Fruit fly (Drosophila melanogaster) whole organism, embryonic: ENCODE results near the gene Cdc42.

Source experiments
- ATbp ChIP-seq: fragments of 200-800 bp; sonication (Bioruptor generic); optimal IDR thresholded peaks from 2 replicates; lab custom pipeline; 2017; ENCODE audit warnings: missing biosample characterization, mild to moderate bottlenecking, missing genetic modification characterization, missing genetic modification reagents
- BEAF-32 ChIP-seq: fragments of 200-800 bp; sonication (Bioruptor generic); optimal IDR thresholded peaks from 3 replicates; lab custom pipeline; 2017; ENCODE audit warnings: missing biosample characterization, missing genetic modification characterization, mild to moderate bottlenecking, moderate library complexity, missing genetic modification reagents
- Blimp-1 ChIP-seq: fragments of 200-800 bp; sonication (Bioruptor generic); optimal IDR thresholded peaks from 3 replicates; lab custom pipeline; 2018; ENCODE audit warnings: missing biosample characterization, missing genetic modification characterization, mild to moderate bottlenecking, moderate library complexity, missing genetic modification reagents
- CG11456 ChIP-seq: fragments of 200-800 bp; sonication (Bioruptor generic); IDR thresholded peaks from 3 replicates; pipeline ENCODE4 v1.3.6; 2022; ENCODE audit warnings: missing biosample characterization, missing genetic modification characterization
- CG11560 ChIP-seq: fragments of 200-800 bp; sonication (Bioruptor generic); IDR thresholded peaks from 3 replicates; pipeline ENCODE4 v1.3.6; 2022; ENCODE audit warnings: missing biosample characterization, missing genetic modification characterization
- CG1233 ChIP-seq: fragments of 200-800 bp; sonication (Bioruptor generic); optimal IDR thresholded peaks from 4 replicates; lab custom pipeline; 2018; ENCODE audit warnings: missing biosample characterization, mild to moderate bottlenecking, missing genetic modification characterization
- CG12659 ChIP-seq: fragments of 200-800 bp; sonication (Bioruptor generic); optimal IDR thresholded peaks from 3 replicates; lab custom pipeline; 2017; ENCODE audit warnings: mild to moderate bottlenecking, missing biosample characterization, missing genetic modification reagents, missing genetic modification characterization
- CG13123 ChIP-seq: fragments of 200-800 bp; sonication (Bioruptor generic); optimal IDR thresholded peaks from 2 replicates; lab custom pipeline; 2016; ENCODE audit warnings: missing biosample characterization, missing genetic modification characterization
- CG13287 ChIP-seq: fragments of 200-800 bp; sonication (Bioruptor generic); IDR thresholded peaks from 2 replicates; pipeline ENCODE4 v1.3.6; 2022; ENCODE audit warnings: missing biosample characterization, missing genetic modification characterization; ENCODE audit not compliant: partially characterized antibody
- CG14014 ChIP-seq: fragments of 200-800 bp; sonication (Bioruptor generic); IDR thresholded peaks from 2 replicates; pipeline ENCODE4 v1.3.6; 2022; ENCODE audit warnings: missing biosample characterization, missing genetic modification characterization
- CG14050 ChIP-seq: fragments of 200-800 bp; sonication (Bioruptor generic); IDR thresholded peaks from 3 replicates; pipeline ENCODE4 v1.3.6; 2022; ENCODE audit warnings: missing biosample characterization, missing genetic modification characterization
- CG18011 ChIP-seq: fragments of 200-800 bp; sonication (Bioruptor generic); optimal IDR thresholded peaks from 2 replicates; lab custom pipeline; 2017; ENCODE audit warnings: missing biosample characterization, missing genetic modification characterization, mild to moderate bottlenecking, moderate library complexity, missing genotype
- CG2202 ChIP-seq: fragments of 200-800 bp; sonication (Bioruptor generic); optimal IDR thresholded peaks from 2 replicates; lab custom pipeline; 2018; ENCODE audit warnings: missing biosample characterization, mild to moderate bottlenecking, missing genetic modification characterization
- CG2875 ChIP-seq: fragments of 200-800 bp; sonication (Bioruptor generic); optimal IDR thresholded peaks from 2 replicates; lab custom pipeline; 2017; ENCODE audit warnings: missing biosample characterization, mild to moderate bottlenecking, missing genetic modification characterization, missing genetic modification reagents
- CG4617 ChIP-seq: fragments of 200-800 bp; sonication (Bioruptor generic); optimal IDR thresholded peaks from 3 replicates; lab custom pipeline; 2016; ENCODE audit warnings: missing biosample characterization, missing genetic modification characterization, borderline replicate concordance
- CG6654 ChIP-seq: fragments of 200-800 bp; sonication (Bioruptor generic); optimal IDR thresholded peaks from 2 replicates; lab custom pipeline; 2017; ENCODE audit warnings: missing biosample characterization, mild to moderate bottlenecking, missing genetic modification characterization
- CG7357 ChIP-seq: fragments of 200-800 bp; sonication (Bioruptor generic); IDR thresholded peaks from 3 replicates; pipeline ENCODE4 v1.3.6; 2022; ENCODE audit warnings: missing biosample characterization, missing genetic modification characterization
- CG8924 ChIP-seq: fragments of 200-800 bp; optimal IDR thresholded peaks from 3 replicates; lab custom pipeline; 2019; ENCODE audit warnings: missing biosample characterization, mild to moderate bottlenecking, missing genetic modification characterization, moderate library complexity
- CG9797 ChIP-seq: fragments of 200-800 bp; sonication (Bioruptor generic); optimal IDR thresholded peaks from 3 replicates; lab custom pipeline; 2018; ENCODE audit warnings: missing biosample characterization, mild to moderate bottlenecking, missing genetic modification characterization
- E2f2 ChIP-seq: fragments of 200-800 bp; sonication (Bioruptor generic); IDR thresholded peaks from 2 replicates; pipeline ENCODE4 v1.3.6; 2022; ENCODE audit warnings: missing biosample characterization, missing genetic modification characterization
- Gsc ChIP-seq: fragments of 200-800 bp; sonication (Bioruptor generic); IDR thresholded peaks from 2 replicates; pipeline ENCODE4 v1.3.6; 2022; ENCODE audit warnings: missing biosample characterization, missing genetic modification characterization
- HHEX ChIP-seq: fragments of 200-800 bp; sonication (Bioruptor generic); optimal IDR thresholded peaks from 3 replicates; lab custom pipeline; 2017; ENCODE audit warnings: missing biosample characterization, mild to moderate bottlenecking, missing genetic modification characterization, missing genetic modification reagents
- Kr ChIP-seq: fragments of 200-800 bp; sonication (Bioruptor generic); optimal IDR thresholded peaks from 2 replicates; lab custom pipeline; 2017; ENCODE audit warnings: missing biosample characterization, mild to moderate bottlenecking, missing genetic modification characterization
- MBD-R2 ChIP-seq: fragments of 200-800 bp; sonication (Bioruptor generic); IDR thresholded peaks from 2 replicates; pipeline ENCODE4 v1.3.6; 2022; ENCODE audit warnings: missing biosample characterization, missing genetic modification characterization
- Ptx1 ChIP-seq: fragments of 200-800 bp; sonication (Bioruptor generic); IDR thresholded peaks from 2 replicates; pipeline ENCODE4 v1.3.6; 2022; ENCODE audit warnings: missing biosample characterization, missing genetic modification characterization
- Sry-β ChIP-seq: fragments of 200-800 bp; sonication (Bioruptor generic); optimal IDR thresholded peaks from 2 replicates; lab custom pipeline; 2018; ENCODE audit warnings: missing biosample characterization, mild to moderate bottlenecking, missing genetic modification characterization, moderate library complexity
- Ssrp ChIP-seq: fragments of 200-800 bp; sonication (Bioruptor generic); optimal IDR thresholded peaks from 2 replicates; lab custom pipeline; 2018; ENCODE audit warnings: missing biosample characterization, mild to moderate bottlenecking, missing genetic modification characterization, moderate library complexity
- Tbp ChIP-seq: fragments of >200 bp; optimal IDR thresholded peaks from 2 replicates; lab custom pipeline; 2018; ENCODE audit warnings: missing biosample characterization, missing genetic modification characterization
- Xbp1 ChIP-seq: fragments of 200-800 bp; sonication (Bioruptor generic); optimal IDR thresholded peaks from 3 replicates; lab custom pipeline; 2016; ENCODE audit warnings: missing biosample characterization, mild to moderate bottlenecking, missing genetic modification characterization
- ash1 ChIP-seq: fragments of 200-800 bp; sonication (Bioruptor generic); optimal IDR thresholded peaks from 2 replicates; lab custom pipeline; 2018; ENCODE audit warnings: missing biosample characterization, mild to moderate bottlenecking, missing genetic modification characterization
- bbx ChIP-seq: fragments of 200-800 bp; sonication (Bioruptor generic); IDR thresholded peaks from 2 replicates; pipeline ENCODE4 v1.3.6; 2022; ENCODE audit warnings: missing biosample characterization, missing genetic modification characterization; ENCODE audit not compliant: partially characterized antibody
- chinmo ChIP-seq: fragments of 200-800 bp; sonication (Bioruptor generic); IDR thresholded peaks from 4 replicates; pipeline ENCODE4 v1.3.6; 2022; ENCODE audit warnings: missing biosample characterization, missing genetic modification characterization; ENCODE audit not compliant: partially characterized antibody
- crp ChIP-seq, 2 experiments: fragments of 200-800 bp; sonication (Bioruptor generic); optimal IDR thresholded peaks; 2 replicates in 1 of 2; 3 replicates in 1 of 2; lab custom pipeline; 2017; ENCODE audit warnings: missing biosample characterization in 2 of 2, missing genetic modification characterization in 2 of 2, mild to moderate bottlenecking in 1 of 2, moderate library complexity in 1 of 2
- ewg ChIP-seq: fragments of 200-800 bp; sonication (Bioruptor generic); optimal IDR thresholded peaks from 3 replicates; lab custom pipeline; 2017; ENCODE audit warnings: mild to moderate bottlenecking, missing biosample characterization, missing genetic modification reagents, missing genetic modification characterization
- lab ChIP-seq: fragments of 200-800 bp; sonication (Bioruptor generic); optimal IDR thresholded peaks from 3 replicates; lab custom pipeline; 2017; ENCODE audit warnings: missing biosample characterization, missing genetic modification characterization, mild to moderate bottlenecking, moderate library complexity, missing genetic modification reagents
- mam ChIP-seq: fragments of 200-800 bp; sonication (Bioruptor generic); optimal IDR thresholded peaks from 3 replicates; lab custom pipeline; 2016; ENCODE audit warnings: missing biosample characterization, missing genetic modification characterization
- nau ChIP-seq: fragments of 200-800 bp; sonication (Bioruptor generic); optimal IDR thresholded peaks from 3 replicates; lab custom pipeline; 2017; ENCODE audit warnings: missing biosample characterization, mild to moderate bottlenecking, missing genetic modification characterization, missing genetic modification reagents
- nmo ChIP-seq: fragments of 200-800 bp; sonication (Bioruptor generic); optimal IDR thresholded peaks from 2 replicates; lab custom pipeline; 2018; ENCODE audit warnings: missing biosample characterization, mild to moderate bottlenecking, missing genetic modification characterization, moderate library complexity
- nom ChIP-seq: fragments of 200-800 bp; sonication (Bioruptor generic); optimal IDR thresholded peaks from 2 replicates; lab custom pipeline; 2017; ENCODE audit warnings: missing biosample characterization, missing genetic modification characterization, mild to moderate bottlenecking, moderate library complexity, missing genetic modification reagents
- onecut ChIP-seq: fragments of 200-800 bp; sonication (Bioruptor generic); IDR thresholded peaks from 2 replicates; pipeline ENCODE4 v1.3.6; 2022; ENCODE audit warnings: missing biosample characterization, missing genetic modification characterization
- phol ChIP-seq: fragments of 200-800 bp; sonication (Bioruptor generic); optimal IDR thresholded peaks from 3 replicates; lab custom pipeline; 2018; ENCODE audit warnings: missing biosample characterization, mild to moderate bottlenecking, missing genetic modification characterization, moderate library complexity
- pros ChIP-seq: fragments of 200-800 bp; sonication (Bioruptor generic); optimal IDR thresholded peaks from 3 replicates; lab custom pipeline; 2019; ENCODE audit warnings: missing biosample characterization, mild to moderate bottlenecking, missing genetic modification characterization, moderate library complexity
- row ChIP-seq: fragments of 200-800 bp; sonication (Bioruptor generic); IDR thresholded peaks from 3 replicates; pipeline ENCODE4 v1.3.6; 2022; ENCODE audit warnings: missing biosample characterization, missing genetic modification characterization
- schlank ChIP-seq: fragments of 200-800 bp; sonication (Bioruptor generic); optimal IDR thresholded peaks from 2 replicates; lab custom pipeline; 2018; ENCODE audit warnings: missing biosample characterization, mild to moderate bottlenecking, missing genetic modification characterization
- sd ChIP-seq: fragments of 200-800 bp; sonication (Bioruptor generic); optimal IDR thresholded peaks from 3 replicates; lab custom pipeline; 2018; ENCODE audit warnings: missing biosample characterization, mild to moderate bottlenecking, missing genetic modification characterization, moderate library complexity
- so ChIP-seq: fragments of 200-800 bp; sonication (Bioruptor generic); IDR thresholded peaks from 3 replicates; pipeline ENCODE4 v1.3.6; 2022; ENCODE audit warnings: missing biosample characterization, missing genetic modification characterization
- tgo ChIP-seq: fragments of 200-800 bp; sonication (Bioruptor generic); IDR thresholded peaks from 3 replicates; pipeline ENCODE4 v1.3.6; 2022; ENCODE audit warnings: missing biosample characterization, missing genetic modification characterization
- tio ChIP-seq: fragments of 200-800 bp; sonication (Bioruptor generic); optimal IDR thresholded peaks from 2 replicates; lab custom pipeline; 2017; ENCODE audit warnings: missing biosample characterization, missing genetic modification characterization, inconsistent platforms
- unpg ChIP-seq: fragments of 200-800 bp; sonication (Bioruptor generic); optimal IDR thresholded peaks from 3 replicates; lab custom pipeline; 2018; ENCODE audit warnings: missing biosample characterization, mild to moderate bottlenecking, missing genetic modification characterization, moderate library complexity

The Cdc42 gene

DNA sequence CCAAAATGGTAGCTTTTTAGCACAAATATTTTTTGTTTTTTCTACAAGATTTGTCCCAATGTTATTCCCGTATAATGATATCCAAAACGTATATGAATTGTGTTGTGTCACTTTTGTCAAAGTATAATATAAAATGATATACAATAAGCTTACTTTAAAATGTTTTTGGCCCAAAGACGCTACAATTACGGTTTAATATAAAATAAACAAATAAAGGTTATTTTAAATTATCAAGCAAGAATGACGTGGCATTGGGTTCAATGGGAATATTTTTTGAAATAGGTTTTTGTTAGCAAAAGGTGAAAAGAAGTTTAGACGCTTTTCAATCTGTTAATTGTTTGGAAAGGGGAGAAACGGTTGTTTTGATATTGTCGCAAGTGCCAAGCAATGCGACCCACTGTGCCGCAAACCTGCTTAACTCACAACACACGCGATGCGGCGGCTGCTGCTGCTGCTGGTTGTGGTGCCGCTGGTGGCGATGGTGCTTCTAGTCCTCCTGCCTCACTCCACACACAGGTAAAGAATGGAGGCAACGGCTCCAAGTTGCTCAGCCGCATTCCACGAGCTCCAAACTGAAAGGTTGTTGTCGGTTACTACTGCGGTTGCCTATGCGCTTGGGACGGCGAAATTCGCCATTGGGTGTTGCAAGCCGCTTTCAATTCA, 33.6 kb upstream of the Cdc42 start (continued):
- TF ChIP-seq CG13287 (GFP tag; lab: Robert Waterston, UW) (no peak), onecut (no peak), crp (GFP tag; optimal IDR thresholded peaks at IDR 0.05; lab: Kevin White, UChicago) (peak in 1 of 2 experiments; percentile 1), pros (GFP tag; lab: Kevin White, UChicago) (no peak), nau (no peak), tio (no peak), BEAF-32 (GFP tag; lab: Kevin White, UChicago) (no peak), CG14050 (GFP tag; lab: Robert Waterston, UW) (no peak), row (GFP tag; lab: Robert Waterston, UW) (peak; percentile 71), Tbp (no peak), Xbp1 (GFP tag; lab: Kevin White, UChicago) (peak; percentile 38), nmo (GFP tag; lab: Kevin White, UChicago) (peak; percentile 70), mam (no peak), chinmo (no peak), Ssrp (peak; percentile 58), HHEX (GFP tag; lab: Kevin White, UChicago) (no peak), CG12659 (peak; percentile 67), Kr (GFP tag; lab: Kevin White, UChicago) (no peak), MBD-R2 (GFP tag; lab: Robert Waterston, UW) (no peak), CG2202 (tag; lab: Kevin White, UChicago) (no peak), Blimp-1 (GFP tag; lab: Kevin White, UChicago) (no peak), CG11560 (tag; lab: Robert Waterston, UW) (no peak), tgo (GFP tag; lab: Robert Waterston, UW) (no peak; the same call in 2 of the 3 replicates), so (GFP tag; lab: Robert Waterston, UW) (no peak), CG7357 (GFP tag; lab: Robert Waterston, UW) (no peak), CG6654 (GFP tag; lab: Kevin White, UChicago) (no peak), CG18011 (GFP tag; lab: Kevin White, UChicago) (no peak), sd (peak; percentile 95), nom (GFP tag; lab: Kevin White, UChicago) (no peak), CG8924 (tag; lab: Kevin White, UChicago) (peak; percentile 69), CG11456 (no peak), CG1233 (GFP tag; lab: Kevin White, UChicago) (peak; percentile 57), lab (GFP tag; lab: Kevin White, UChicago) (peak; percentile 50), CG14014 (GFP tag; lab: Robert Waterston, UW) (no peak; the same call in 1 of the 2 replicates), schlank (no peak), CG9797 (GFP tag; lab: Kevin White, UChicago) (no peak), phol (tag; lab: Kevin White, UChicago) (peak; percentile 59), CG4617 (GFP tag; lab: Kevin White, UChicago) (no peak), CG2875 (no peak), E2f2 (no peak), unpg (GFP tag; lab: Kevin White, UChicago) (no peak), Gsc (GFP tag; lab: Robert Waterston, UW) (no peak), Ptx1 (no peak), Sry-β (GFP tag; lab: Kevin White, UChicago) (no peak), ATbp (peak; percentile 24), ash1 (GFP tag; lab: Kevin White, UChicago) (no peak), bbx (GFP tag; lab: Robert Waterston, UW) (no peak), CG13123 (GFP tag; lab: Kevin White, UChicago) (no peak), ewg (peak; percentile 19)
